Worm (Caenorhabditis elegans) whole organism, late embryonic: Measurements from ENCODE around the gene D1044.6.

Experiments
- C38D4.7 ChIP-seq: fragments of 200-800 bp; sonication (Bioruptor generic); optimal IDR thresholded peaks from 2 replicates; lab custom pipeline; 2018; ENCODE audit warnings: mild to moderate bottlenecking, missing genetic modification characterization, moderate library complexity, missing compliant biosample characterization
- F13H6.1 ChIP-seq: sonication (generic microtip); optimal IDR thresholded peaks from 2 replicates; lab custom pipeline; 2016; ENCODE audit warnings: missing genetic modification characterization, missing compliant biosample characterization
- K02D7.2 ChIP-seq: sonication (generic microtip); optimal IDR thresholded peaks from 2 replicates; lab custom pipeline; 2017; ENCODE audit warnings: mild to moderate bottlenecking, missing genetic modification characterization, missing compliant biosample characterization
- T23F11.4 ChIP-seq: fragments of 200-800 bp; sonication (Bioruptor generic); optimal IDR thresholded peaks from 2 replicates; lab custom pipeline; 2018; ENCODE audit warnings: mild to moderate bottlenecking, missing genetic modification characterization, missing compliant biosample characterization
- Y22D7AL.16 ChIP-seq: sonication (generic microtip); optimal IDR thresholded peaks from 2 replicates; lab custom pipeline; 2016; ENCODE audit warnings: missing genetic modification characterization, missing compliant biosample characterization
- ahr-1 ChIP-seq: sonication (generic microtip); optimal IDR thresholded peaks from 2 replicates; lab custom pipeline; 2016; ENCODE audit warnings: missing genetic modification characterization, missing compliant biosample characterization
- ama-1 ChIP-seq: fragments of 150-350 bp; optimal IDR thresholded peaks from 2 replicates; lab custom pipeline; 2014
- ceh-31 ChIP-seq: sonication (generic microtip); optimal IDR thresholded peaks from 2 replicates; lab custom pipeline; 2016; ENCODE audit warnings: missing genetic modification characterization, missing compliant biosample characterization
- ceh-34 ChIP-seq: sonication (generic microtip); optimal IDR thresholded peaks from 2 replicates; lab custom pipeline; 2016; ENCODE audit warnings: mild to moderate bottlenecking, missing genetic modification characterization, missing compliant biosample characterization
- ceh-9 ChIP-seq: sonication (generic microtip); optimal IDR thresholded peaks from 2 replicates; lab custom pipeline; 2016; ENCODE audit warnings: mild to moderate bottlenecking, missing genetic modification characterization, inconsistent platforms, missing compliant biosample characterization
- dmd-4 ChIP-seq: sonication (generic microtip); optimal IDR thresholded peaks from 2 replicates; lab custom pipeline; 2016; ENCODE audit warnings: borderline replicate concordance, missing genetic modification characterization, missing compliant biosample characterization
- dve-1 ChIP-seq: sonication (generic microtip); optimal IDR thresholded peaks from 2 replicates; lab custom pipeline; 2017; ENCODE audit warnings: antibody characterized with exemption, mild to moderate bottlenecking, missing genetic modification characterization, missing compliant biosample characterization
- ets-4 ChIP-seq: sonication (generic microtip); optimal IDR thresholded peaks from 2 replicates; lab custom pipeline; 2016; ENCODE audit warnings: missing genetic modification characterization, missing compliant biosample characterization
- eyg-1 ChIP-seq: sonication (generic microtip); optimal IDR thresholded peaks from 2 replicates; lab custom pipeline; 2016; ENCODE audit warnings: missing genotype, missing genetic modification characterization, missing compliant biosample characterization
- fkh-10 ChIP-seq: fragments of 150-350 bp; optimal IDR thresholded peaks from 2 replicates; lab custom pipeline; 2014; ENCODE audit warnings: missing biosample characterization, missing genetic modification reagents, missing genetic modification characterization
- hlh-13 ChIP-seq: fragments of 200-800 bp; sonication (Bioruptor generic); optimal IDR thresholded peaks from 2 replicates; lab custom pipeline; 2018; ENCODE audit warnings: mild to moderate bottlenecking, missing genetic modification characterization, missing compliant biosample characterization
- hlh-15 ChIP-seq: sonication (generic microtip); optimal IDR thresholded peaks from 2 replicates; lab custom pipeline; 2016; ENCODE audit warnings: missing genetic modification characterization, missing compliant biosample characterization
- hlh-30 ChIP-seq: sonication (generic microtip); optimal IDR thresholded peaks from 2 replicates; lab custom pipeline; 2017; ENCODE audit warnings: antibody characterized with exemption, missing genetic modification characterization, missing compliant biosample characterization; ENCODE audit not compliant: insufficient read depth
- lin-11 ChIP-seq: fragments of 200-800 bp; sonication (Bioruptor generic); optimal IDR thresholded peaks from 2 replicates; lab custom pipeline; 2018; ENCODE audit warnings: mild to moderate bottlenecking, missing genetic modification characterization, missing compliant biosample characterization
- nfya-1 ChIP-seq: sonication (generic microtip); optimal IDR thresholded peaks from 2 replicates; lab custom pipeline; 2017; ENCODE audit warnings: missing genetic modification characterization, mild to moderate bottlenecking, missing compliant biosample characterization, antibody characterized with exemption, moderate library complexity
- nhr-11 ChIP-seq: fragments of 150-350 bp; optimal IDR thresholded peaks from 2 replicates; lab custom pipeline; 2014; ENCODE audit warnings: missing biosample characterization, missing genetic modification characterization
- npax-4 ChIP-seq: sonication (generic microtip); optimal IDR thresholded peaks from 2 replicates; lab custom pipeline; 2016; ENCODE audit warnings: missing genetic modification characterization, missing compliant biosample characterization
- pag-3 ChIP-seq: sonication (generic microtip); optimal IDR thresholded peaks from 2 replicates; lab custom pipeline; 2016; ENCODE audit warnings: missing compliant biosample characterization, missing genetic modification characterization, borderline replicate concordance
- pax-1 ChIP-seq: fragments of 150-350 bp; optimal IDR thresholded peaks from 2 replicates; lab custom pipeline; 2014; ENCODE audit warnings: missing biosample characterization, missing genetic modification characterization
- pha-2 ChIP-seq: sonication (generic microtip); optimal IDR thresholded peaks from 2 replicates; lab custom pipeline; 2017; ENCODE audit warnings: mild to moderate bottlenecking, missing genetic modification characterization, missing compliant biosample characterization
- pha-4 ChIP-seq: fragments of 150-350 bp; optimal IDR thresholded peaks from 2 replicates; lab custom pipeline; 2018; ENCODE audit warnings: missing biosample characterization, missing genetic modification reagents, missing genetic modification characterization
- ref-2 ChIP-seq: sonication (generic microtip); optimal IDR thresholded peaks from 2 replicates; lab custom pipeline; 2016; ENCODE audit warnings: missing genetic modification characterization, missing compliant biosample characterization
- sox-4 ChIP-seq: sonication (generic microtip); optimal IDR thresholded peaks from 2 replicates; lab custom pipeline; 2017; ENCODE audit warnings: mild to moderate bottlenecking, missing genetic modification characterization, inconsistent platforms, missing compliant biosample characterization
- tbx-2 ChIP-seq: sonication (generic microtip); optimal IDR thresholded peaks from 2 replicates; lab custom pipeline; 2016; ENCODE audit warnings: missing genetic modification characterization, missing compliant biosample characterization
- tbx-7 ChIP-seq: sonication (generic microtip); optimal IDR thresholded peaks from 2 replicates; lab custom pipeline; 2016; ENCODE audit warnings: missing genotype, missing genetic modification characterization, missing compliant biosample characterization
- unc-42 ChIP-seq: sonication (generic microtip); optimal IDR thresholded peaks from 2 replicates; lab custom pipeline; 2016; ENCODE audit warnings: missing genotype, missing genetic modification characterization, missing compliant biosample characterization
- unc-55 ChIP-seq: sonication (generic microtip); optimal IDR thresholded peaks from 2 replicates; lab custom pipeline; 2017; ENCODE audit warnings: missing biosample characterization, missing genetic modification reagents, missing genetic modification characterization

Gene D1044.6

DNA sequence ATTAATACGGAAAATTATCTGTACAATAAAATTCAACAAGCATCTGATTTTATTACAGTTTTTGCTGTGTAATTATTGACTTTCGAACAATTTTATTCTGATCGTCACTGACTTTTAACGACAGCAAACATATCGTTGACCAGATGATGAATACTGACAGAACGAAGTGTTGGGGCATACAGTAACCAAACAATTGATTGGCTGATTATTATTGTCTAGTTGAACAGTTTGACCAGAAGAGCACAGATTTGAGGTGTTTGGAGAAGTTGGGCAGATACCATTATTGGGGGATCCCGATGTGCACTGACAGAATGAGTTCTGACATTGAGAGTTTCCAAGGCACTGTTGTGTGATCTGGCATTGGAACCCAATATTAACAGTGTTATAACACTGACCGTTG lies 36.0 kb downstream of the D1044.6 start:
- TF ChIP-seq dmd-4 (no peak), pag-3 (tag; lab: Kevin White, UChicago) (no peak), K02D7.2 (tag; lab: Kevin White, UChicago) (no peak), ahr-1 (no peak), nhr-11 (tag; lab: Kevin White, UChicago) (no peak), fkh-10 (GFP tag; lab: Kevin White, UChicago) (no peak), tbx-7 (tag; lab: Kevin White, UChicago) (no peak), hlh-15 (tag; lab: Kevin White, UChicago) (no peak), hlh-30 (tag; lab: Kevin White, UChicago) (no peak), sox-4 (tag; lab: Kevin White, UChicago) (no peak)

DNA sequence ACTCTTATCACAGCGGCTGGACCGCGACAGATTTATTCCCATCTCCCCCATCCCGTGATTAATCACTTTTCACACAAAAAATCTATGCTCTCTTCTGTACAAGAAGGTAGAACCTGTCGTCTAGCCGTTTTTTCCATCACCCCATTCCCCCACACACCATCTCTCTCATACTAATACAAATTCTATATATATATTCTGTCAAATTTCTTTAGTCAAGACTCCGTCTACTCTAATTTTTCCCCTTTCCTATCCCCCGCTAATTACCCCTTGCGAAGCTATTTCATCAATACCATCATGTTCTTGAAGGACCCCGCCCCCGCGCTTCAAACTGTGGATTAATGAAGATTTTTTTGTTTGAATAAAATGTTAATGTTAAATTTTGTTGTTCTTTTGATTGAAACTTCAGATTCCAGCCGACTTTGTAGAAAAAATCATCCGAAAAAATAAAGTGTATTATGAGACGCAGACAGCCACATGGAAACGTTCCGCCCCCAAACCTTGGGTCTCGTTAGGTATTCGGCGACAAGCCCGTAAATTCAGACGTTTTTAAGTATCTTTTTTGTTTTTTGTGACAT lies 36.9 kb downstream of the D1044.6 start:
- TF ChIP-seq ets-4 (tag; lab: Kevin White, UChicago), result no peak
- TF ChIP-seq ama-1, result peak; percentile 53

DNA sequence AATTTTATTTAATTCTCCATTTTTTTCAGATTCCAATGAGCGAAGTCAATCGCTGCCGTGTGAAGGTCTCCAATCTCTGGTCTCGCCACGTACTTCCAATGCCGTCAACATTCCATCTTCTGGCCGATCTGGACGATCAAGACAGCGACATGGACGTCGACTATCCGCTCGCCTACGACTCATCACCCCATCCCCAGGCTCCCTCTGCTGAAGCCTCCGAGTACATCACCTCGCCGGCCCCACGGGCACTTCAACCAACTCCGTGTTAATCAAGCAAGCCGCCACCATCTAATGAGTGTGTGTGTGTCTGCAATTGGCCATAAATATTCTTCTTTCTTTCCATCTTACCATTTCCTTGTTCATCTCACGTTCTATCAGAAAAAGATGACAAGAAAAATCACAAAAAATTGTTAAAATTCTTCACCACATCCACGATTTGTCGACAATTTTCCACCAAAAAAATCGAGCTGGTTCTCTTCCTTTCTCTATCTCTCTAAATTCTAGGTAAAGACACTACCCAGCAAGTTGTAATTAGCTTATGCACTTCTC lies 37.4 kb downstream of the D1044.6 start:
- TF ChIP-seq pha-4 (tag; lab: Kevin White, UChicago) (no peak), ceh-9 (tag; lab: Kevin White, UChicago) (no peak), Y22D7AL.16 (no peak)

DNA sequence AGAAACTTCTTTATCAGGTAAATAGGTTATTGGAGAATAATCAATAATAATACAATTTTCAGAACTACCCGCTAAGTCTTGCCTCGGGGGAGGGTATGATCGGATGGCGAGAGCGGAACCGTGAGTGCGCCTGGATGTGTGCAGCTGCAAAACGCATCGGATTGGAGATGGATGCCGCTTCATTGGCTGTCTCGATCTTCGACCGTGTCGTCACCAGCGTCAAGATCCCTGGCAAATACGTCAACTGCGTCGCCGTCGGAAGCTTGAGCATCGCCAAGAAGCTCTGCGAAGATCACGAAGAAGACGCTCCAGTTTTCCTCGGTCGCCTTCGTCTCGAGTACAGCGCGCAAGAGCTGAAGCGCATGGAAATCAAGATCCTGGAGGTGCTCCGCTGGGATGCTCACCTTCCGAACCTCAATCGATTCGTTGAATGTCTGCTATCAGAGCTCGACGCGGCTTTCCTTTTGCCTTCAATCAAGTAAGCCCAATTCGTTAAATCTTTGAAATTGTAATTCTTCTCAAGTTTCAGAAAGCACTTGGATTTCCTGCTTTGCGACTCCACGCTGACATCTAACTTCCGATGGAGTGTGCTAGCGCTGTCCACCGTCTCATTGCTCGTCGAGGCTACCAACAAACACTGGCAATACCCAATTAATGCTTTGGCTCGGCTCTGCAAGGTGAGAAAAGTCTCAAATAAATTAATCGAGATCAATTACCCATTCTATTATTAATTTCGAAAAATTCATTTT lies 38.1 kb downstream of the D1044.6 start:
- TF ChIP-seq K02D7.2 (tag; lab: Kevin White, UChicago) (no peak), ref-2 (tag; lab: Kevin White, UChicago) (no peak), lin-11 (tag; lab: Kevin White, UChicago) (no peak), C38D4.7 (GFP tag; lab: Kevin White, UChicago) (no peak), tbx-2 (no peak), F13H6.1 (tag; lab: Kevin White, UChicago) (no peak), ceh-31 (tag; lab: Kevin White, UChicago) (no peak), T23F11.4 (no peak), dve-1 (tag; lab: Kevin White, UChicago) (no peak), Y22D7AL.16 (no peak), hlh-13 (GFP tag; lab: Kevin White, UChicago) (no peak), pax-1 (tag; lab: Kevin White, UChicago) (no peak)

DNA sequence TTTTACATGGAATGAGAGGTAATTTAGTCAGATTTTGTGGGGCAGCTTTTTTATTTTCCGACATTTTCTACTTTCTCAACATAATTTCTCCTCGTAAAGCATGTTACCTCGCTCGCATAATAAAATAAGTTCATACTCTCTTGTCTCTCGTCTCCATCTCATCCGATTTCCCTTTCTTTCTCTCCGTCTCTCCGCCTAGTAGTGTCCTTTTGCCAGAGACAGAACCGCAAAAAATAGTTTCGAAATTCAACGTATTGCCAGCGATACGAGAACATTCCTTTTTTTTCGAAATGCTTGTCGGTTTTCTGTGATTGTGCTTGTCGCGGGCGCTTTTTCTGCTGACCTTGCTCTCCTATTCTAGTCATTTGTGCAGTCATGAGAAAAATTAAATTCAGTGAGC lies 38.8 kb downstream of the D1044.6 start:
- TF ChIP-seq ceh-34 (no peak), fkh-10 (GFP tag; lab: Kevin White, UChicago) (no peak), npax-4 (tag; lab: Kevin White, UChicago) (no peak), eyg-1 (no peak), unc-42 (tag; lab: Kevin White, UChicago) (peak; percentile 75), unc-55 (peak; percentile 27), ets-4 (tag; lab: Kevin White, UChicago) (peak; percentile 37), nfya-1 (tag; lab: Kevin White, UChicago) (no peak)

DNA sequence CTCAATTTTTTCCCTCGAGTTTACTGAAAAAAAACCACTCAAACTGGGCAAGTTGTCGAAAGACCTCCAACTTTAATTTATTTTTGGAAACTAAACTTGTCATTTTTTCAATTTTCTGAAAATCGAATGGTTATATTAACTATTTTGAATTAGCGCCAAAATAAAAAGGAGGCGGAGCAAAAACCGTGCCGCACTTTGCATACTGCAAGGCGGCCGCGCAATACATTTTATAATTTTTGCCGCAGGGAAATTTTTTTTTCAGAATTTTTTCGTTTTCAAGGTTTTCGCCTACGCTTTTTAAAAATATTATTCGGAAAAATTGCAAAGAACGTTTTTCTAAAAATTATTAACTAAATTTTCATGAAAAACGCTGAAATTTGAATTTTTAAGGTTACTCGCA lies 39.3 kb downstream of the D1044.6 start:
- TF ChIP-seq hlh-13 (GFP tag; lab: Kevin White, UChicago) (peak; percentile 6), pha-2 (no peak)
